Worm (Caenorhabditis elegans): ENCODE measurements around the gene T05C7.8.

- TF ChIP-seq ztf-3 (GFP tag; optimal IDR thresholded peaks at IDR 0.05) (no peak), F23B12.7 (tag; optimal IDR thresholded peaks at IDR 0.05; ENCODE audit: insufficient read depth) (no peak), snpc-4 (GFP tag; optimal IDR thresholded peaks at IDR 0.05) (no peak), snpc-4 (tag; optimal IDR thresholded peaks at IDR 0.05) (no peak), lin-26 (GFP tag; IDR thresholded peaks at IDR 0.05) (no peak), T07F8.4 (tag; optimal IDR thresholded peaks at IDR 0.05) (no peak), ama-1 (optimal IDR thresholded peaks at IDR 0.05) (no peak), ama-1 (GFP tag; optimal IDR thresholded peaks at IDR 0.05) (no peak), chd-7 (tag; optimal IDR thresholded peaks at IDR 0.05) (no peak), nhr-179 (tag; optimal IDR thresholded peaks at IDR 0.05) (no peak)
Measured at ce11 chrIV:80943-81342, 4.8 kb downstream of the T05C7.8 start.

Data from whole organism, young adult.